Worm (Caenorhabditis elegans): ENCODE results near the gene nhr-32.

DNA sequence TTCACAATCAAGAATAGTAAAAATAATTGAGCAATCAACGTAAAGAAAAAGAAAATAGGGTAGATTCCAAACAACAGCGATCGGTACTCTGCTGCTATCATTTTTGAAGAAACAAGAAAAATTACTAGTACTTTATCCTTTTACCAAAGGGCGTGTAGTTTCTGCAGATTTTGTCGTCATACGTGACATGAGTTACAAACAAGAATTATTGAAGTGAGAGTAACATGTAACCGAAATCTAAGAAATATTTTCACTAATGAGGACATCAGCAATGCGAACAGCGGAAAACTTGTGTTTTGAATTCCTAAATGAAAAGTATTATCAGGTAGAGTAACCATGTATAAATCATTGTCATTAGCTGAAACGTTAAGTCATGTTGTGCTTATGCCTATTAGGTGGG is 42.9 kb downstream of the nhr-32 start, which contains the start of gene srd-36:
- TF ChIP-seq lin-39 (tag; optimal IDR thresholded peaks at IDR 0.05): no peak
- TF ChIP-seq R02D3.7 (tag; optimal IDR thresholded peaks at IDR 0.05): no peak
- TF ChIP-seq ama-1 (optimal IDR thresholded peaks at IDR 0.05): no peak
- TF ChIP-seq snpc-4 (tag; optimal IDR thresholded peaks at IDR 0.05): no peak
